Worm (Caenorhabditis elegans): ENCODE measurements around the gene try-3.

The try-3 gene

DNA sequence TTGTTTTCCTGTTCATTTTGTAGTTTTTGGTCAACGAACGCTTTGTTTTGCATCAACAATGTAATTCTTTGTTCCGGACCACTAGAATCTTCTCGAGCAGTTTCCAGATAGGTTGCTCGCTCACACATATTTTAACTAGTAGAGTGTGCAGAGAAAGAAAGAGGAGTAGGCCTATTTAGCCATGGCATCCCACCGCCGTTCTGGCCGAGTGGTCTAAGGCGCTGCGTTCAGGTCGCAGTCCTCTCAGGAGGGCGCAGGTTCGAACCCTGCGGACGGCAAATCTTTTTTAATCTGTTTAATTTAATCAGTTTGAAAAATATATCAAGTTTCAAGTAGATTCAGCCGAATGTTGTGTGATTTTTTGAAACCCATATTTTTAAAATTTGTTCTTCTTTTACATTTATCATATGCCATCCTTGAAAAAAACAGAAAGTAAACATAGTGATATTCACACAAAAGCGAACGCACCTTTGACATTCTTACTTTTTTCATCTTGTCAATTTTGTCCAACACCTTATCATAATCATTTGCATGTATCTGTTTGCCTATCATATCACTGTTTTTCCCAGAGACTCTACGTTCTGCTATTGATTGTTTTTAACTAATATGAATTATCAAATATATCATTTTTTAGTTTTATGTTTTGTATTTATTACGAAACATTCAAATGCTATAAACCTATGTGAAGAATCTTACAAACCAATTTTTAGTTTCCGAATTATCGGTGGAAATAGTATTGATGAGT lies at the start of gene try-3:
Gene try-3, plus strand, starts transcription at position 532 of the 745 bp plus-strand sequence.
- no peak for TF ChIP-seq ama-1 (optimal IDR thresholded peaks at IDR 0.05)
- TF ChIP-seq C16A3.4 (tag; optimal IDR thresholded peaks at IDR 0.05), result peak; percentile 65
- TF ChIP-seq ceh-88 (GFP tag; IDR thresholded peaks at IDR 0.05), result peak; percentile 53; the same call in 1 of the 2 replicates
- no peak for TF ChIP-seq sptf-1 (tag; optimal IDR thresholded peaks at IDR 0.05)
- peak; percentile 51 for TF ChIP-seq unc-130 (tag; optimal IDR thresholded peaks at IDR 0.05)
- no peak for TF ChIP-seq unc-30 (tag; optimal IDR thresholded peaks at IDR 0.05)
- no peak for TF ChIP-seq unc-62 (GFP tag; optimal IDR thresholded peaks at IDR 0.05)
- no peak for TF ChIP-seq efl-3 (GFP tag; optimal IDR thresholded peaks at IDR 0.05)
- TF ChIP-seq grh-1 (GFP tag; IDR thresholded peaks at IDR 0.05), result peak; percentile 52
- no peak for TF ChIP-seq ceh-90 (tag; optimal IDR thresholded peaks at IDR 0.05)
- peak; percentile 52 for TF ChIP-seq pax-3 (tag; optimal IDR thresholded peaks at IDR 0.05)
- TF ChIP-seq ztf-4 (tag; optimal IDR thresholded peaks at IDR 0.05), result no peak
- no peak for TF ChIP-seq aha-1 (tag; optimal IDR thresholded peaks at IDR 0.05)
- peak; percentile 59 for TF ChIP-seq nhr-90 (tag; optimal IDR thresholded peaks at IDR 0.05; ENCODE audit: poor library complexity)
- peak; percentile 54 for TF ChIP-seq lir-3 (tag; optimal IDR thresholded peaks at IDR 0.05; ENCODE audit: poor library complexity)
- peak; percentile 30 to 70 (median 35) for TF ChIP-seq ceh-82 (tag; optimal IDR thresholded peaks at IDR 0.05)
- no peak for TF ChIP-seq pqm-1 (tag; optimal IDR thresholded peaks at IDR 0.05)
- TF ChIP-seq jun-1 (tag; optimal IDR thresholded peaks at IDR 0.05), result no peak
- TF ChIP-seq irx-1 (tag; optimal IDR thresholded peaks at IDR 0.05), result peak; percentile 35
- TF ChIP-seq lsy-2 (tag; optimal IDR thresholded peaks at IDR 0.05), result peak; percentile 60 to 72
- peak; percentile 60 for TF ChIP-seq nhr-19 (GFP tag; conservative IDR thresholded peaks at IDR 0.05)
- peak; percentile 78 for TF ChIP-seq lin-14 (GFP tag; optimal IDR thresholded peaks at IDR 0.05)
- peak; percentile 74 for TF ChIP-seq swsn-7 (tag; optimal IDR thresholded peaks at IDR 0.05)
- no peak for TF ChIP-seq alr-1 (tag; optimal IDR thresholded peaks at IDR 0.05; ENCODE audit: borderline replicate concordance)
- peak; percentile 85 for TF ChIP-seq snu-23 (GFP tag; optimal IDR thresholded peaks at IDR 0.05)
- TF ChIP-seq C04F5.9 (tag; optimal IDR thresholded peaks at IDR 0.05), result no peak
- peak in 1 of 2 experiments; percentile 40 for TF ChIP-seq mdl-1 (tag; optimal IDR thresholded peaks at IDR 0.05)
- peak; percentile 64 for TF ChIP-seq tbx-2 (tag; optimal IDR thresholded peaks at IDR 0.05)
- no peak for TF ChIP-seq mef-2 (tag; optimal IDR thresholded peaks at IDR 0.05)
- no peak for TF ChIP-seq hlh-17 (GFP tag; optimal IDR thresholded peaks at IDR 0.05; ENCODE audit: borderline replicate concordance)
- no peak for TF ChIP-seq snpc-4 (tag; optimal IDR thresholded peaks at IDR 0.05)
- peak; percentile 72 for TF ChIP-seq skn-1 (tag; optimal IDR thresholded peaks at IDR 0.05)
- TF ChIP-seq zip-4 (GFP tag; optimal IDR thresholded peaks at IDR 0.05), result peak; percentile 6
- peak; percentile 66 for TF ChIP-seq egl-13 (tag; optimal IDR thresholded peaks at IDR 0.05)
- peak; percentile 62 for TF ChIP-seq nhr-77 (tag; optimal IDR thresholded peaks at IDR 0.05)
- TF ChIP-seq dsc-1 (tag; optimal IDR thresholded peaks at IDR 0.05), result peak; percentile 69
- TF ChIP-seq fkh-10 (GFP tag; optimal IDR thresholded peaks at IDR 0.05), result peak; percentile 43
- TF ChIP-seq fkh-8 (tag; optimal IDR thresholded peaks at IDR 0.05), result peak; percentile 82
- TF ChIP-seq nhr-47 (tag; optimal IDR thresholded peaks at IDR 0.05), result peak; percentile 75
- TF ChIP-seq hlh-4 (tag; optimal IDR thresholded peaks at IDR 0.05), result no peak
- TF ChIP-seq nhr-71 (tag; optimal IDR thresholded peaks at IDR 0.05), result peak; percentile 83
- TF ChIP-seq C34B4.2 (tag; optimal IDR thresholded peaks at IDR 0.05), result no peak
- TF ChIP-seq mab-9 (GFP tag; IDR thresholded peaks at IDR 0.05), result peak; percentile 37; the same call in 1 of the 2 replicates
- TF ChIP-seq nhr-237 (tag; optimal IDR thresholded peaks at IDR 0.05), result peak; percentile 22
- TF ChIP-seq pag-3 (tag; optimal IDR thresholded peaks at IDR 0.05; ENCODE audit: borderline replicate concordance, insufficient read depth), result no peak
- no peak for TF ChIP-seq Y116A8C.19 (tag; optimal IDR thresholded peaks at IDR 0.05; ENCODE audit: borderline replicate concordance)
- TF ChIP-seq ces-1 (GFP tag; optimal IDR thresholded peaks at IDR 0.05), result no peak
- TF ChIP-seq zag-1 (tag; optimal IDR thresholded peaks at IDR 0.05), result no peak
- no peak for TF ChIP-seq nhr-11 (tag; optimal IDR thresholded peaks at IDR 0.05)
- no peak for TF ChIP-seq nhr-76 (tag; optimal IDR thresholded peaks at IDR 0.05)
- no peak for TF ChIP-seq vab-15 (tag; optimal IDR thresholded peaks at IDR 0.05)
